Fruit fly (Drosophila melanogaster) whole organism, prepupa: ENCODE measurements around the gene msd1.

ENCODE experiments used
- CG10631 ChIP-seq: fragments of 200-800 bp; sonication (Bioruptor generic); optimal IDR thresholded peaks from 2 replicates; lab custom pipeline; 2016; ENCODE audit warnings: missing biosample characterization, missing genetic modification characterization
- CG11902 ChIP-seq: fragments of 200-800 bp; sonication (Bioruptor generic); optimal IDR thresholded peaks from 3 replicates; lab custom pipeline; 2016; ENCODE audit warnings: missing biosample characterization, missing genetic modification characterization
- CG15336 ChIP-seq: fragments of 200-800 bp; sonication (Bioruptor generic); IDR thresholded peaks from 2 replicates; pipeline ENCODE4 v1.3.6; 2022; ENCODE audit warnings: missing biosample characterization, missing genetic modification characterization
- CG31627 ChIP-seq: fragments of 200-800 bp; sonication (Bioruptor generic); optimal IDR thresholded peaks from 3 replicates; lab custom pipeline; 2016; ENCODE audit warnings: missing biosample characterization, missing genetic modification characterization
- CG4318 ChIP-seq: fragments of 200-800 bp; sonication (Bioruptor generic); optimal IDR thresholded peaks from 3 replicates; lab custom pipeline; 2017; ENCODE audit warnings: missing biosample characterization, mild to moderate bottlenecking, missing genetic modification characterization
- CG6276 ChIP-seq: fragments of 200-800 bp; sonication (Bioruptor generic); optimal IDR thresholded peaks from 2 replicates; lab custom pipeline; 2017; ENCODE audit warnings: missing biosample characterization, mild to moderate bottlenecking, missing genetic modification characterization
- CG6792 ChIP-seq: fragments of 200-800 bp; sonication (Bioruptor generic); optimal IDR thresholded peaks from 3 replicates; lab custom pipeline; 2016; ENCODE audit warnings: missing biosample characterization, missing genetic modification characterization
- CG6854 ChIP-seq: fragments of 200-800 bp; sonication (Bioruptor generic); optimal IDR thresholded peaks from 2 replicates; lab custom pipeline; 2017; ENCODE audit warnings: missing biosample characterization, mild to moderate bottlenecking, missing genetic modification characterization
- CG7368 ChIP-seq: fragments of 200-800 bp; sonication (Bioruptor generic); optimal IDR thresholded peaks from 3 replicates; lab custom pipeline; 2016; ENCODE audit warnings: missing biosample characterization, missing genetic modification characterization
- CG8319 ChIP-seq: fragments of 200-800 bp; sonication (Bioruptor generic); optimal IDR thresholded peaks from 3 replicates; lab custom pipeline; 2016; ENCODE audit warnings: missing biosample characterization, missing genetic modification characterization
- CG8632 ChIP-seq: fragments of 200-800 bp; sonication (Bioruptor generic); optimal IDR thresholded peaks from 3 replicates; lab custom pipeline; 2016; ENCODE audit warnings: missing biosample characterization, missing genetic modification characterization
- Eip78C ChIP-seq: fragments of 200-800 bp; sonication (Bioruptor generic); peaks from one replicate; lab custom pipeline; 2016; ENCODE audit warnings: missing biosample characterization, missing genetic modification characterization
- Ets96B ChIP-seq: fragments of 200-800 bp; optimal IDR thresholded peaks from 2 replicates; lab custom pipeline; 2019; ENCODE audit warnings: missing biosample characterization, mild to moderate bottlenecking, missing genetic modification characterization, moderate library complexity
- Gug ChIP-seq: fragments of 200-800 bp; sonication (Bioruptor generic); IDR thresholded peaks from 2 replicates; pipeline ENCODE4 v1.3.6; 2022; ENCODE audit warnings: missing biosample characterization, missing genetic modification characterization
- Sox102F ChIP-seq: fragments of 200-800 bp; sonication (Bioruptor generic); optimal IDR thresholded peaks from 2 replicates; lab custom pipeline; 2016; ENCODE audit warnings: missing biosample characterization, mild to moderate bottlenecking, missing genetic modification characterization
- Sox14 ChIP-seq: fragments of 200-800 bp; sonication (Bioruptor generic); optimal IDR thresholded peaks from 3 replicates; lab custom pipeline; 2016; ENCODE audit warnings: missing biosample characterization, missing genetic modification characterization
- Sox15 ChIP-seq: fragments of 200-800 bp; sonication (Bioruptor generic); optimal IDR thresholded peaks from 3 replicates; lab custom pipeline; 2016; ENCODE audit warnings: missing biosample characterization, missing genetic modification characterization
- achi ChIP-seq: fragments of 200-800 bp; sonication (Bioruptor generic); optimal IDR thresholded peaks from 3 replicates; lab custom pipeline; 2016; ENCODE audit warnings: missing biosample characterization, missing genetic modification characterization
- cyc ChIP-seq: fragments of 200-800 bp; sonication (Bioruptor generic); optimal IDR thresholded peaks from 3 replicates; lab custom pipeline; 2016; ENCODE audit warnings: missing biosample characterization, missing genetic modification characterization
- dac ChIP-seq: fragments of 200-800 bp; sonication (Bioruptor generic); optimal IDR thresholded peaks from 2 replicates; lab custom pipeline; 2017; ENCODE audit warnings: missing biosample characterization, mild to moderate bottlenecking, missing genetic modification characterization
- eg ChIP-seq: fragments of 200-800 bp; sonication (Bioruptor generic); IDR thresholded peaks from 3 replicates; pipeline ENCODE4 v1.3.6; 2022; ENCODE audit warnings: missing biosample characterization, missing genetic modification characterization
- fd59A ChIP-seq: fragments of 200-800 bp; sonication (Bioruptor generic); optimal IDR thresholded peaks from 2 replicates; lab custom pipeline; 2017; ENCODE audit warnings: missing biosample characterization, mild to moderate bottlenecking, missing genetic modification characterization, missing genetic modification reagents
- fkh ChIP-seq: fragments of 200-800 bp; sonication (Bioruptor generic); optimal IDR thresholded peaks from 3 replicates; lab custom pipeline; 2017; ENCODE audit warnings: missing biosample characterization, mild to moderate bottlenecking, missing genetic modification characterization, moderate library complexity
- lz ChIP-seq: fragments of 200-800 bp; sonication (Bioruptor generic); optimal IDR thresholded peaks from 3 replicates; lab custom pipeline; 2016; ENCODE audit warnings: missing biosample characterization, missing genetic modification characterization
- net ChIP-seq: fragments of 200-800 bp; sonication (Bioruptor generic); optimal IDR thresholded peaks from 3 replicates; lab custom pipeline; 2016; ENCODE audit warnings: missing biosample characterization, missing genetic modification characterization
- salr ChIP-seq, 2 experiments: fragments of 200-800 bp; sonication (Bioruptor generic); optimal IDR thresholded peaks; 3 replicates each; lab custom pipeline; 2016 to 2018; ENCODE audit warnings: missing biosample characterization in 2 of 2, missing genetic modification characterization in 2 of 2, mild to moderate bottlenecking in 1 of 2
- spab ChIP-seq: fragments of 200-800 bp; sonication (Bioruptor generic); optimal IDR thresholded peaks from 2 replicates; lab custom pipeline; 2017; ENCODE audit warnings: missing biosample characterization, mild to moderate bottlenecking, missing genetic modification characterization, missing genetic modification reagents
- ss ChIP-seq, 2 experiments: fragments of 200-800 bp; sonication (Bioruptor generic); optimal IDR thresholded peaks; 2 replicates in 1 of 2; 3 replicates in 1 of 2; lab custom pipeline; 2017 to 2018; ENCODE audit warnings: mild to moderate bottlenecking in 2 of 2, missing biosample characterization in 2 of 2, missing genetic modification characterization in 2 of 2, moderate library complexity in 1 of 2
- svp ChIP-seq: fragments of 200-800 bp; sonication (Bioruptor generic); peaks from one replicate; lab custom pipeline; 2016; ENCODE audit warnings: missing biosample characterization, missing genetic modification characterization
- topi ChIP-seq: fragments of 200-800 bp; sonication (Bioruptor generic); optimal IDR thresholded peaks from 3 replicates; lab custom pipeline; 2016; ENCODE audit warnings: missing biosample characterization, missing genetic modification characterization
- vri ChIP-seq: fragments of 200-800 bp; sonication (Bioruptor generic); optimal IDR thresholded peaks from 3 replicates; lab custom pipeline; 2016; ENCODE audit warnings: missing biosample characterization, mild to moderate bottlenecking, missing genetic modification characterization

msd1 gene

dm6 chr3L:1300076-1300635 lies 31.4 kb upstream of the msd1 start (continued):
- TF ChIP-seq ss (GFP tag; optimal IDR thresholded peaks at IDR 0.05; lab: Kevin White, UChicago) = peak in 1 of 2 experiments; percentile 46
- TF ChIP-seq svp (GFP tag; lab: Kevin White, UChicago) = peak; percentile 90
- TF ChIP-seq net = peak; percentile 70
- TF ChIP-seq spab = no peak
- peak; percentile 33 for TF ChIP-seq CG6854 (GFP tag; lab: Kevin White, UChicago)
- TF ChIP-seq Gug = peak; percentile 43; the same call in 1 of the 2 replicates
- no peak for TF ChIP-seq CG7368 (GFP tag; lab: Kevin White, UChicago)
- TF ChIP-seq CG6276 = no peak
- peak; percentile 67 for TF ChIP-seq Ets96B (tag; lab: Kevin White, UChicago)
- TF ChIP-seq CG8632 (GFP tag; lab: Kevin White, UChicago) = peak; percentile 65
- TF ChIP-seq cyc (GFP tag; lab: Kevin White, UChicago) = peak; percentile 50
- peak; percentile 40 for TF ChIP-seq CG11902 (GFP tag; lab: Kevin White, UChicago)
- peak; percentile 70 for TF ChIP-seq CG15336 (GFP tag; lab: Robert Waterston, UW)
- peak; percentile 60 for TF ChIP-seq Sox14
- TF ChIP-seq eg (GFP tag; lab: Robert Waterston, UW) = peak; percentile 68; the same call in 2 of the 3 replicates
- no peak for TF ChIP-seq fkh (GFP tag; lab: Kevin White, UChicago)
- no peak for TF ChIP-seq achi
- peak; percentile 47 for TF ChIP-seq Sox15
- TF ChIP-seq Eip78C = peak; percentile 88

dm6 chr3L:1302234-1302949 lies 29.2 kb upstream of the msd1 start, which contains the start of the genes Rac1 and Acat2:
Rac1 (minus strand) TSS chr3L:1302683.
Acat2 (plus strand) TSS chr3L:1302944.
- TF ChIP-seq CG31627 (GFP tag; lab: Kevin White, UChicago) = peak; percentile 1
- no peak for TF ChIP-seq CG6792 (GFP tag; lab: Kevin White, UChicago)
- TF ChIP-seq ss (GFP tag; optimal IDR thresholded peaks at IDR 0.05; lab: Kevin White, UChicago) = no peak
- no peak for TF ChIP-seq Sox102F (GFP tag; lab: Kevin White, UChicago)
- TF ChIP-seq CG4318 (GFP tag; lab: Kevin White, UChicago) = no peak
- peak; percentile 48 for TF ChIP-seq Sox14
- peak; percentile 56 for TF ChIP-seq fkh (GFP tag; lab: Kevin White, UChicago)
- TF ChIP-seq, all 60 proteins: peak for 3

- no peak for TF ChIP-seq dac (GFP tag; lab: Kevin White, UChicago)
- no peak for TF ChIP-seq CG10631 (GFP tag; lab: Kevin White, UChicago)
- no peak for TF ChIP-seq Ets96B (tag; lab: Kevin White, UChicago)
- TF ChIP-seq fd59A (GFP tag; lab: Kevin White, UChicago) = no peak
- no peak for TF ChIP-seq salr (GFP tag; optimal IDR thresholded peaks at IDR 0.05; lab: Kevin White, UChicago)
- TF ChIP-seq CG8319 (GFP tag; lab: Kevin White, UChicago) = no peak
- TF ChIP-seq topi (GFP tag; lab: Kevin White, UChicago) = no peak
- no peak for TF ChIP-seq CG11902 (GFP tag; lab: Kevin White, UChicago)
- TF ChIP-seq lz (GFP tag; lab: Kevin White, UChicago) = no peak
- no peak for TF ChIP-seq spab
These were observed 28.6 kb upstream of the msd1 start for dm6 chr3L:1302950-1303352.

dm6 chr3L:1305317-1305716 lies 26.2 kb upstream of the msd1 start:
- TF ChIP-seq vri (peak; percentile 91), lz (GFP tag; lab: Kevin White, UChicago) (no peak), svp (GFP tag; lab: Kevin White, UChicago) (peak; percentile 90)
